Worm (Caenorhabditis elegans) whole organism, early embryonic: ENCODE data around the gene T28F3.9.

ENCODE experiments used
- B0310.2 ChIP-seq: sonication (generic microtip); optimal IDR thresholded peaks from 2 replicates; lab custom pipeline; 2016; ENCODE audit warnings: mild to moderate bottlenecking, missing genetic modification characterization, missing compliant biosample characterization
- F13C5.2 ChIP-seq: sonication (generic microtip); optimal IDR thresholded peaks from 2 replicates; lab custom pipeline; 2017; ENCODE audit warnings: mild to moderate bottlenecking, missing genetic modification characterization, inconsistent platforms, missing compliant biosample characterization
- ama-1 ChIP-seq: fragments of 150-350 bp; optimal IDR thresholded peaks from 2 replicates; lab custom pipeline; 2014
- ceh-13 ChIP-seq: fragments of 200-800 bp; sonication (Bioruptor generic); optimal IDR thresholded peaks from 2 replicates; lab custom pipeline; 2018; ENCODE audit warnings: mild to moderate bottlenecking, missing genetic modification characterization, missing compliant biosample characterization
- ceh-36 ChIP-seq: sonication (generic microtip); optimal IDR thresholded peaks from 2 replicates; lab custom pipeline; 2016; ENCODE audit warnings: missing genetic modification characterization, inconsistent platforms, missing compliant biosample characterization
- flt-1 ChIP-seq: fragments of 200-800 bp; sonication (Bioruptor generic); IDR thresholded peaks from 2 replicates; pipeline ENCODE4 v1.3.6; 2022; ENCODE audit warnings: missing genetic modification characterization, missing compliant biosample characterization
- hmg-4 ChIP-seq: fragments of 200-800 bp; sonication (Bioruptor generic); optimal IDR thresholded peaks from 2 replicates; lab custom pipeline; 2018; ENCODE audit warnings: mild to moderate bottlenecking, missing genetic modification characterization, missing compliant biosample characterization
- pes-1 ChIP-seq: fragments of 200-800 bp; sonication (Bioruptor generic); IDR thresholded peaks from 2 replicates; pipeline ENCODE4 v1.3.6; 2022; ENCODE audit warnings: missing genetic modification reagents, missing genetic modification characterization, missing compliant biosample characterization
- sea-1 ChIP-seq: fragments of 200-800 bp; sonication (Bioruptor generic); conservative IDR thresholded peaks from 2 replicates; pipeline ENCODE4 v1.3.6; 2022; ENCODE audit warnings: missing genetic modification characterization, missing compliant biosample characterization
- tbx-37 ChIP-seq: fragments of 200-800 bp; sonication (Bioruptor generic); conservative IDR thresholded peaks from 2 replicates; pipeline ENCODE4 v1.3.6; 2022; ENCODE audit warnings: missing genetic modification reagents, missing genetic modification characterization, missing compliant biosample characterization

DNA sequence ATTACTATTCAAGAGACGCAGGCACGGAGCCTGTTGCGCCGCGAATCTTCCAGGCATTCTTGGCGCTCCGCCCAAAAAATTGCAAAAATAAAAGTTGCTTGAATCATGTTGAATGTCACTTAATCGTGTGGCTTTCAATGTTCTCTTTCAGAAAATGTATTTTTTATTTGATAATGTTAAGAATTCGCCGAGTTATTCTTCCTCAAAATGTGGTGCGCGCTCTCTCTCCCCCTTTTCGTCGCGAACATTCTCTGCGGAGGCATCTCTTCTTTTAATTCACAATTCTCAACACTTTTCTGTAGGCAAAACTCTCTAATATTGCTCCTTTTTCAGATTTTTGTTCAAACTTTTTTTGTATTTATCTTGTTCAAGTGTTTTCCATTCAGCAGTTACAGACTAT lies 29.9 kb upstream of the T28F3.9 start:
- TF ChIP-seq ama-1 (lab: Kevin White, UChicago): no peak
- TF ChIP-seq flt-1 (GFP tag; lab: Robert Waterston, UW): peak; percentile 67
- peak; percentile 55 for TF ChIP-seq B0310.2
- TF ChIP-seq hmg-4: peak; percentile 89
- TF ChIP-seq pes-1 (GFP tag; lab: Robert Waterston, UW): peak; percentile 50; the same call in 1 of the 2 replicates
- TF ChIP-seq sea-1 (GFP tag; lab: Robert Waterston, UW): peak; percentile 83
- TF ChIP-seq ceh-13 (GFP tag; lab: Kevin White, UChicago): peak; percentile 65
- TF ChIP-seq F13C5.2 (tag; lab: Kevin White, UChicago): peak; percentile 96
- peak; percentile 57 for TF ChIP-seq ceh-36 (tag; lab: Kevin White, UChicago)
- TF ChIP-seq tbx-37: no peak
